Worm (Caenorhabditis elegans): Measurements from ENCODE around the gene ZK512.1.

The ZK512.1 gene

ce11 chrIII:9114649-9115048 lies at the start of gene ZK512.1:
Gene ZK512.1, plus strand, starts transcription at chrIII:9114949.
- TF ChIP-seq dao-5 (tag; optimal IDR thresholded peaks at IDR 0.05) (no peak), W03F9.2 (tag; optimal IDR thresholded peaks at IDR 0.05) (no peak), him-1 (tag; optimal IDR thresholded peaks at IDR 0.05) (no peak)

- TF ChIP-seq dao-5 (tag; optimal IDR thresholded peaks at IDR 0.05) (no peak), him-1 (tag; optimal IDR thresholded peaks at IDR 0.05) (no peak), W03F9.2 (tag; optimal IDR thresholded peaks at IDR 0.05) (no peak)
These were observed 45.0 kb upstream of the ZK512.1 start for ce11 chrIII:9069712-9070111.

- TF ChIP-seq dao-5 (tag; optimal IDR thresholded peaks at IDR 0.05) (no peak), W03F9.2 (tag; optimal IDR thresholded peaks at IDR 0.05) (no peak), him-1 (tag; optimal IDR thresholded peaks at IDR 0.05) (no peak)
These were observed 43.4 kb upstream of the ZK512.1 start, which contains the start of gene lin-12 for ce11 chrIII:9071372-9071771. Gene lin-12, minus strand, starts transcription at chrIII:9071472.

ce11 chrIII:9072704-9073103 lies 42.0 kb upstream of the ZK512.1 start:
- TF ChIP-seq W03F9.2 (tag; optimal IDR thresholded peaks at IDR 0.05), result no peak
- TF ChIP-seq dao-5 (tag; optimal IDR thresholded peaks at IDR 0.05), result no peak
- TF ChIP-seq him-1 (tag; optimal IDR thresholded peaks at IDR 0.05), result no peak

- TF ChIP-seq him-1 (tag; optimal IDR thresholded peaks at IDR 0.05), result no peak
- no peak for TF ChIP-seq W03F9.2 (tag; optimal IDR thresholded peaks at IDR 0.05)
- TF ChIP-seq dao-5 (tag; optimal IDR thresholded peaks at IDR 0.05), result no peak
These were observed 39.2 kb upstream of the ZK512.1 start, which contains the start of gene F02A9.7 for ce11 chrIII:9075539-9075938. Gene F02A9.7, minus strand, starts transcription at chrIII:9075639.

ce11 chrIII:9077708-9078107 lies 37.0 kb upstream of the ZK512.1 start, which contains the start of gene F02A9.1:
Gene F02A9.1, minus strand, starts transcription at chrIII:9077808.
- no peak for TF ChIP-seq dao-5 (tag; optimal IDR thresholded peaks at IDR 0.05)
- no peak for TF ChIP-seq him-1 (tag; optimal IDR thresholded peaks at IDR 0.05)
- no peak for TF ChIP-seq W03F9.2 (tag; optimal IDR thresholded peaks at IDR 0.05)

ce11 chrIII:9080127-9080526 lies 34.6 kb upstream of the ZK512.1 start:
- TF ChIP-seq W03F9.2 (tag; optimal IDR thresholded peaks at IDR 0.05) (no peak), dao-5 (tag; optimal IDR thresholded peaks at IDR 0.05) (no peak), him-1 (tag; optimal IDR thresholded peaks at IDR 0.05) (no peak)

ce11 chrIII:9081055-9081454 lies 33.7 kb upstream of the ZK512.1 start, which contains the start of gene far-1:
Gene far-1, minus strand, starts transcription at chrIII:9081179.
- TF ChIP-seq him-1 (tag; optimal IDR thresholded peaks at IDR 0.05) (no peak), dao-5 (tag; optimal IDR thresholded peaks at IDR 0.05) (no peak), W03F9.2 (tag; optimal IDR thresholded peaks at IDR 0.05) (no peak)

ce11 chrIII:9081763-9082162 lies 33.0 kb upstream of the ZK512.1 start, which contains the start of gene far-2:
Gene far-2, plus strand, starts transcription at chrIII:9081828.
- TF ChIP-seq dao-5 (tag; optimal IDR thresholded peaks at IDR 0.05), result no peak
- TF ChIP-seq W03F9.2 (tag; optimal IDR thresholded peaks at IDR 0.05), result no peak
- no peak for TF ChIP-seq him-1 (tag; optimal IDR thresholded peaks at IDR 0.05)

ce11 chrIII:9083118-9083517 lies 31.6 kb upstream of the ZK512.1 start:
- TF ChIP-seq W03F9.2 (tag; optimal IDR thresholded peaks at IDR 0.05) (no peak), him-1 (tag; optimal IDR thresholded peaks at IDR 0.05) (no peak), dao-5 (tag; optimal IDR thresholded peaks at IDR 0.05) (no peak)

- TF ChIP-seq him-1 (tag; optimal IDR thresholded peaks at IDR 0.05), result peak; percentile 17
- no peak for TF ChIP-seq W03F9.2 (tag; optimal IDR thresholded peaks at IDR 0.05)
- no peak for TF ChIP-seq dao-5 (tag; optimal IDR thresholded peaks at IDR 0.05)
These were observed 30.4 kb upstream of the ZK512.1 start for ce11 chrIII:9084329-9084728.

ce11 chrIII:9089325-9089823 lies 25.4 kb upstream of the ZK512.1 start, which contains the start of the genes mccc-2 and mrpl-44:
Gene mccc-2, minus strand, starts transcription at chrIII:9089375.
Gene mrpl-44, minus strand, starts transcription at chrIII:9089375.
- no peak for TF ChIP-seq W03F9.2 (tag; optimal IDR thresholded peaks at IDR 0.05)
- TF ChIP-seq dao-5 (tag; optimal IDR thresholded peaks at IDR 0.05), result no peak
- no peak for TF ChIP-seq him-1 (tag; optimal IDR thresholded peaks at IDR 0.05)

ce11 chrIII:9091392-9092291 lies 23.1 kb upstream of the ZK512.1 start, which contains the start of gene glp-1:
Gene glp-1, plus strand, starts transcription at chrIII:9092241.
- TF ChIP-seq dao-5 (tag; optimal IDR thresholded peaks at IDR 0.05) (no peak), him-1 (tag; optimal IDR thresholded peaks at IDR 0.05) (no peak), W03F9.2 (tag; optimal IDR thresholded peaks at IDR 0.05) (no peak)

ce11 chrIII:9101212-9101611 lies 13.5 kb upstream of the ZK512.1 start, which contains the start of gene ZK507.1:
Gene ZK507.1, minus strand, starts transcription at chrIII:9101312.
- TF ChIP-seq dao-5 (tag; optimal IDR thresholded peaks at IDR 0.05), result no peak
- no peak for TF ChIP-seq him-1 (tag; optimal IDR thresholded peaks at IDR 0.05)
- TF ChIP-seq W03F9.2 (tag; optimal IDR thresholded peaks at IDR 0.05), result no peak
